Worm (Caenorhabditis elegans): Measurements from ENCODE around the gene F37A8.2.

- TF ChIP-seq mep-1 (tag; optimal IDR thresholded peaks at IDR 0.05) (no peak), lin-13 (tag; optimal IDR thresholded peaks at IDR 0.05) (no peak), unc-62 (GFP tag; optimal IDR thresholded peaks at IDR 0.05) (peak; percentile 27), sptf-1 (tag; optimal IDR thresholded peaks at IDR 0.05) (no peak), snpc-4 (tag; optimal IDR thresholded peaks at IDR 0.05) (no peak), nhr-28 (tag; optimal IDR thresholded peaks at IDR 0.05) (no peak), ztf-11 (tag; optimal IDR thresholded peaks at IDR 0.05) (no peak)
These were observed 21.9 kb upstream of the F37A8.2 start for ce11 chrIII:3953235-3953634.

All from whole organism, mixed stage, embryonic.